Fruit fly (Drosophila melanogaster): ENCODE data around the gene Taf10.

- TF ChIP-seq Dll (optimal IDR thresholded peaks at IDR 0.05) (peak; percentile 97), CG8478 (optimal IDR thresholded peaks at IDR 0.05) (no peak), pan (optimal IDR thresholded peaks at IDR 0.05) (no peak), psq (optimal IDR thresholded peaks at IDR 0.05) (no peak)
These were observed 12.4 kb upstream of the Taf10 start for dm6 chr2L:2755323-2755695.

Data from whole organism.